Worm (Caenorhabditis elegans) whole organism, L4/young adult: Measurements from ENCODE around the gene K08D8.10.

ENCODE experiments used
- W03F9.2 ChIP-seq: fragments of 150-350 bp; optimal IDR thresholded peaks from 2 replicates; lab custom pipeline; 2014; ENCODE audit warnings: missing biosample characterization, missing genetic modification characterization
- dao-5 ChIP-seq: sonication (generic microtip); optimal IDR thresholded peaks from 2 replicates; lab custom pipeline; 2016; ENCODE audit warnings: missing genotype, missing genetic modification characterization, moderate library complexity, missing compliant biosample characterization
- him-1 ChIP-seq: sonication (generic microtip); optimal IDR thresholded peaks from 2 replicates; lab custom pipeline; 2016; ENCODE audit warnings: missing genotype, missing genetic modification reagents, missing genetic modification characterization, missing compliant biosample characterization

The K08D8.10 gene

ce11 chrIV:12909871-12910270 lies 9.5 kb downstream of the K08D8.10 start, which contains the start of gene K08D8.4:
Gene K08D8.4, minus strand, starts transcription at chrIV:12909998.
- TF ChIP-seq him-1 (no peak), dao-5 (tag; lab: Kevin White, UChicago) (no peak), W03F9.2 (no peak)

DNA sequence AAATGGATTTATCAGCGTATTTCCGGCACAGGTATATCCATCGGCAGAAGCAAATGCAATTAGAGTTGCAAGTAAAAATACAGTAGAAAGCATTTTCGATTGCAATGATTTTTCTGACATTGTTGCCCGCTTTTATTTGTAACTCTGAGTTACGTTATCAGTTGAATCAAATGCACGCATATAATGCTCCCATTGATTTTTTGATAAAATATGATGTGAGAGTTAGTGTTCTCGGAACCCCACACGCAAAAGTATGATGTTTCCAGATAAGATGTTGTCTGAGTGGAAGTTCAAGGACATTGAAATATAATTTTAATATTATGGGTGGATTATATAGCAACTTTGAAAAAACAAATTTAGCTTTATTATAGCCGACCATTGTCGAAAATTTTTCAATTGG lies 11.6 kb downstream of the K08D8.10 start, which contains the start of gene K08D8.5:
Gene K08D8.5, minus strand, starts transcription at position 140 of the 400 bp plus-strand sequence.
- TF ChIP-seq dao-5 (tag; lab: Kevin White, UChicago) (no peak), him-1 (no peak), W03F9.2 (no peak)

- TF ChIP-seq W03F9.2 (no peak), dao-5 (tag; lab: Kevin White, UChicago) (no peak), him-1 (no peak)
Observed at ce11 chrIV:12914532-12915019, 14.2 kb downstream of the K08D8.10 start, which contains the start of gene irg-6. Gene irg-6, minus strand, starts transcription at chrIV:12914969.

- TF ChIP-seq W03F9.2 (no peak), him-1 (no peak), dao-5 (tag; lab: Kevin White, UChicago) (no peak)
Observed at ce11 chrIV:12915479-12915878, 15.1 kb downstream of the K08D8.10 start, which contains the start of gene srz-15. Gene srz-15, plus strand, starts transcription at chrIV:12915779.

ce11 chrIV:12918256-12918655 lies 17.9 kb downstream of the K08D8.10 start, which contains the start of gene C32H11.3:
Gene C32H11.3, plus strand, starts transcription at chrIV:12918556.
- TF ChIP-seq dao-5 (tag; lab: Kevin White, UChicago) (no peak), him-1 (no peak), W03F9.2 (no peak)

- no peak for TF ChIP-seq W03F9.2
- no peak for TF ChIP-seq dao-5 (tag; lab: Kevin White, UChicago)
- no peak for TF ChIP-seq him-1
Observed at ce11 chrIV:12920553-12920952, 20.2 kb downstream of the K08D8.10 start.

DNA sequence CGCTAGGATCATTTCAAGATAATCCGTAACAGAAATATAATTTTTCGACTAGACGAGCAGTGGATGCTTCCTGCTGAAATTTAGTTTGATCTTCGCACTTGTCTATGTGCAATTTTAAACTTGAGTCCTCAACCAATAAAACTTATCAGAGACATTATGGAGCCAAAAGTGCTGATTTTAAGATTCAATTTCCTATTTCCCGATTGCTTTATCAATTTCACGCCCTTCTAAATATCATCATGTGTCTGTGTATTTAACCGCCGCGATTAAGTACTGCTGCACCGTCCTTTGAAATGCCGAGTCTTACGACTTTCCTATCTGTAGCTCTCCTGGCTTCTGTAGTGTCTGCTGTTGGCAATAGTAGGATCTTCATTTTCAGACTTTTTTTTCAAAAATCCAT lies 20.7 kb downstream of the K08D8.10 start, which contains the start of gene C32H11.4:
Gene C32H11.4, plus strand, starts transcription at position 238 of the 400 bp plus-strand sequence.
- no peak for TF ChIP-seq him-1
- no peak for TF ChIP-seq dao-5 (tag; lab: Kevin White, UChicago)
- TF ChIP-seq W03F9.2 = no peak

DNA sequence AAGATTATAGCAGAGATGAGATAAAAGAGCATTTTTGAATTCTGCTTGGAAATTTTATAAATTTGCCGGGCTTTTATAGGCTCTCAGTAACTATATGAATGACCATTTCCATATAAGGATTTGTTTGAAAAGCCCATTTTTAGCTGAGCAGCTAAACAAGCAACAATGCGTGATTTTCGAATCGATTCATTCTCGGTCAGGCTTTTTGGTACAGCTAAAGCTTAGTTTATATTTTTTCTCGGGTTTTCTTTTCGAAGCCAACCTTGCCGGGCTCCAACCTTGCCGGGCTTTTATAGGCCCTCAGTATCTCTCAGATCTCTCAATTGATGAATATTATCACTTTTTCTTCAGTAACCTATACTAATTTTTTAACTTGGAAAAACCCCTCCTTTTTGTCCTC lies 24.0 kb downstream of the K08D8.10 start, which contains the start of gene srlf-4:
Gene srlf-4, minus strand, starts transcription at position 101 of the 400 bp plus-strand sequence.
- TF ChIP-seq W03F9.2 (no peak), dao-5 (tag; lab: Kevin White, UChicago) (no peak)

ce11 chrIV:12926639-12927038 lies 26.3 kb downstream of the K08D8.10 start, which contains the start of gene srlf-5:
Gene srlf-5, minus strand, starts transcription at chrIV:12926739.
- TF ChIP-seq W03F9.2 (no peak), him-1 (no peak), dao-5 (tag; lab: Kevin White, UChicago) (no peak)

- peak; percentile 28 for TF ChIP-seq W03F9.2
- TF ChIP-seq dao-5 (tag; lab: Kevin White, UChicago) = no peak
Observed at ce11 chrIV:12936221-12936776, 35.9 kb downstream of the K08D8.10 start, which contains the start of the genes cld-1 and dod-21. Gene cld-1, minus strand, starts transcription at chrIV:12936271. Gene dod-21, plus strand, starts transcription at chrIV:12936738.

DNA sequence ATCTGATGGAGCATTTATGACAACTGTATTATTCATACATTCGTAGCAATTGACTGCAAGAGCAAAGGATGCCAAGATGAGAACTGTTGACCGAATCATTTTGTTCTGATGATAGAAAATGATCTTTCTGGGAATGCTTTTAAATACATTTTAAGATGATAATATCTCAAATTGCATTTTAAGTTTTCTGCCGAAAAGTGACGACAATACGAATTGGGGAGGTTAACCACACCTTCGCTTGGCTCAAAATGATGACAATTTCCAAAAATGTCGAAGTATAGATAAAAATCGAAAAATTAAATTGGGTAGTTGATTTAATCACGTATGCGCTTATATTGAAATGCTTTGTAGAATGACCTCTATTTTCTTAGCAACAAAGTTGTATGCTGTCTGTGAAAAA lies 40.9 kb downstream of the K08D8.10 start, which contains the start of gene dod-24:
Gene dod-24, minus strand, starts transcription at position 101 of the 400 bp plus-strand sequence.
- TF ChIP-seq dao-5 (tag; lab: Kevin White, UChicago) = no peak

DNA sequence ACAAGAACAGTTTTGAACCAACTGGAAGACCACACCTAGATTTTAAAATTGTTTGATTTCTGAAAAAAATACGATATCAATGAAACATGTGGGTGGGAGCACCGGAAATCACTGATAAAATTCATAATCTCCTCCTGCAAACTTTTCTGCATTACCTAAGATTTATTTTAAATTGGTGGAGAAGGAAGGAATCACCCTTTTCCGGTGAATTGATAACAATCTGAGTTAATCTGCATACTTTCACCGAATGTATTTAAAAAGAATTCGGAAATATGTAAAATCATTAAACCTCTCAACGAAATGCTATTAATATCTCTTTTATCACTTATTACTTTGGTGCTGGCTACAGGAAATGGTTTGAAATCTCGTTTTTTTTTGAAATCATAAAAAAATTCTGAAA lies 42.3 kb downstream of the K08D8.10 start, which contains the start of gene dct-19:
Gene dct-19, plus strand, starts transcription at position 301 of the 400 bp plus-strand sequence.
- TF ChIP-seq dao-5 (tag; lab: Kevin White, UChicago) (no peak), him-1 (no peak), W03F9.2 (no peak)

- TF ChIP-seq W03F9.2 (no peak), dao-5 (tag; lab: Kevin White, UChicago) (no peak), him-1 (no peak)
Observed at ce11 chrIV:12946488-12946887, 46.1 kb downstream of the K08D8.10 start, which contains the start of gene F55G11.1. Gene F55G11.1, minus strand, starts transcription at chrIV:12946588.

- TF ChIP-seq W03F9.2 (no peak), him-1 (no peak), dao-5 (tag; lab: Kevin White, UChicago) (no peak)
Observed at ce11 chrIV:12948470-12948869, 48.1 kb downstream of the K08D8.10 start, which contains the start of gene F55G11.10. Gene F55G11.10, plus strand, starts transcription at chrIV:12948770.
